Fruit fly (Drosophila melanogaster): ENCODE results near the gene CG14810.

The CG14810 gene

DNA sequence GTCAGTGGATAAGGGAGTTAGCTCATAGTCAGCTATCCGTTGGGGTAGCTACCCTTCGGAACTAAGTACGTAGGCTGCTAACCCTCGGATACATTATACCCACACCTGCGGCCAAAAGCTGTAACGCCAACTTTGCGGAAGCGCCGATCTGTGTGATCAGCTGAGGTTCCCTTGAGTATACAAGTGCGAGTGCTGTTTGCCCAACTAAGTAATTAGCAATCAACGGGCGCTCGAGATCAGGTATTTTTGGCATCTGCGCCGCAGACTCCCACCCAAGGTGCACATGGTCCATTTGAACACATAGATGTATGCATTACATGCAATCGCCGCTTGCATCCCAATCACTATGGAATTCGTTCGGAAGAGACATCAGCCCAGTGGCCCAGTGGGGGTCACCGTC, 33.9 kb upstream of the CG14810 start (continued):
- TF ChIP-seq mam (GFP tag; optimal IDR thresholded peaks at IDR 0.05) (peak; percentile 56), Sry-δ (GFP tag; optimal IDR thresholded peaks at IDR 0.05) (peak; percentile 28), MBD-R2 (GFP tag; IDR thresholded peaks at IDR 0.05) (peak; percentile 54; the same call in 1 of the 2 replicates), scrt (GFP tag; optimal IDR thresholded peaks at IDR 0.05) (peak; percentile 68), CG1024 (GFP tag; IDR thresholded peaks at IDR 0.05) (0 out of 2 replicates have a peak, but pooled peaks have one; percentile 13), Trl (optimal IDR thresholded peaks at IDR 0.05) (no peak), Trl (GFP tag; optimal IDR thresholded peaks at IDR 0.05) (peak; percentile 80), Pdp1 (GFP tag; optimal IDR thresholded peaks at IDR 0.05) (peak in 1 of 2 experiments; percentile 31), CG8089 (GFP tag; optimal IDR thresholded peaks at IDR 0.05) (peak; percentile 41), Camta (GFP tag; optimal IDR thresholded peaks at IDR 0.05) (peak; percentile 59), ERR (GFP tag; optimal IDR thresholded peaks at IDR 0.05) (peak; percentile 69), z (GFP tag; IDR thresholded peaks at IDR 0.05) (0 out of 3 replicates have a peak, but pooled peaks have one; percentile 41), Blimp-1 (GFP tag; optimal IDR thresholded peaks at IDR 0.05) (no peak), CG4328 (GFP tag; optimal IDR thresholded peaks at IDR 0.05) (peak; percentile 64), CG10462 (GFP tag; optimal IDR thresholded peaks at IDR 0.05) (no peak), ems (GFP tag; optimal IDR thresholded peaks at IDR 0.05) (peak; percentile 31), CG8290 (GFP tag; optimal IDR thresholded peaks at IDR 0.05) (no peak), CG8290 (tag; optimal IDR thresholded peaks at IDR 0.05) (peak in 1 of 2 experiments; percentile 96), CG9797 (GFP tag; optimal IDR thresholded peaks at IDR 0.05) (no peak), CG32532 (GFP tag; IDR thresholded peaks at IDR 0.05) (peak; percentile 58; the same call in 1 of the 2 replicates), psq (GFP tag; optimal IDR thresholded peaks at IDR 0.05) (peak; percentile 6), CG4854 (GFP tag; optimal IDR thresholded peaks at IDR 0.05) (peak; percentile 72), schlank (tag; optimal IDR thresholded peaks at IDR 0.05) (peak; percentile 84), CG14014 (GFP tag; IDR thresholded peaks at IDR 0.05) (peak; percentile 81; the same call in 1 of the 2 replicates), lilli (GFP tag; optimal IDR thresholded peaks at IDR 0.05) (peak; percentile 43), cwo (GFP tag; optimal IDR thresholded peaks at IDR 0.05) (peak; percentile 80), Fer1 (GFP tag; optimal IDR thresholded peaks at IDR 0.05) (peak; percentile 95), NfI (GFP tag; optimal IDR thresholded peaks at IDR 0.05) (peak; percentile 25), CG17912 (GFP tag; optimal IDR thresholded peaks at IDR 0.05) (no peak), eyg (GFP tag; optimal IDR thresholded peaks at IDR 0.05) (peak; percentile 84), Dek (tag; optimal IDR thresholded peaks at IDR 0.05) (peak; percentile 77), fd64A (GFP tag; optimal IDR thresholded peaks at IDR 0.05) (no peak), CG5953 (GFP tag; IDR thresholded peaks at IDR 0.05) (peak; percentile 51; the same call in 1 of the 2 replicates), Dref (GFP tag; IDR thresholded peaks at IDR 0.05) (no peak), sr (GFP tag; IDR thresholded peaks at IDR 0.05) (peak; percentile 52; the same call in 2 of the 3 replicates), chn (GFP tag; optimal IDR thresholded peaks at IDR 0.05) (no peak), Lim3 (GFP tag; IDR thresholded peaks at IDR 0.05) (no peak), CG3847 (GFP tag; IDR thresholded peaks at IDR 0.05) (peak; percentile 52), kay (GFP tag; optimal IDR thresholded peaks at IDR 0.05) (peak; percentile 10), CG16779 (GFP tag; IDR thresholded peaks at IDR 0.05) (peak; percentile 65; the same call in 1 of the 2 replicates), CG9876 (GFP tag; optimal IDR thresholded peaks at IDR 0.05) (peak; percentile 37), CG11560 (tag; IDR thresholded peaks at IDR 0.05) (no peak), D19A (tag; optimal IDR thresholded peaks at IDR 0.05) (no peak), CG15011 (GFP tag; optimal IDR thresholded peaks at IDR 0.05) (peak; percentile 67), row (GFP tag; IDR thresholded peaks at IDR 0.05) (0 out of 3 replicates have a peak, but pooled peaks have one; percentile 7), crc (GFP tag; optimal IDR thresholded peaks at IDR 0.05) (peak; percentile 50), hb (GFP tag; IDR thresholded peaks at IDR 0.05; ENCODE audit: partially characterized antibody) (no peak), B-H2 (GFP tag; optimal IDR thresholded peaks at IDR 0.05) (peak; percentile 72), unc-4 (GFP tag; IDR thresholded peaks at IDR 0.05; ENCODE audit: partially characterized antibody) (no peak), Dbx (GFP tag; IDR thresholded peaks at IDR 0.05) (peak; percentile 89; the same call in 2 of the 3 replicates), NC2α (GFP tag; optimal IDR thresholded peaks at IDR 0.05) (peak; percentile 34), E2f1 (GFP tag; IDR thresholded peaks at IDR 0.05) (peak; percentile 62; the same call in 1 of the 2 replicates)

Measured in whole organism, embryonic.